Worm (Caenorhabditis elegans) whole organism, late embryonic: ENCODE data around the gene nspe-8.

ENCODE experiments used
- Y22D7AL.16 ChIP-seq: sonication (generic microtip); optimal IDR thresholded peaks from 2 replicates; lab custom pipeline; 2016; ENCODE audit warnings: missing genetic modification characterization, missing compliant biosample characterization
- ceh-45 ChIP-seq: fragments of 200-800 bp; sonication (Bioruptor generic); IDR thresholded peaks from 2 replicates; pipeline ENCODE4 v1.3.6; 2022; ENCODE audit warnings: missing genetic modification reagents, missing genetic modification characterization, missing compliant biosample characterization
- dve-1 ChIP-seq: sonication (generic microtip); optimal IDR thresholded peaks from 2 replicates; lab custom pipeline; 2017; ENCODE audit warnings: antibody characterized with exemption, mild to moderate bottlenecking, missing genetic modification characterization, missing compliant biosample characterization
- lin-11 ChIP-seq: fragments of 200-800 bp; sonication (Bioruptor generic); optimal IDR thresholded peaks from 2 replicates; lab custom pipeline; 2018; ENCODE audit warnings: mild to moderate bottlenecking, missing genetic modification characterization, missing compliant biosample characterization
- nhr-11 ChIP-seq: fragments of 150-350 bp; optimal IDR thresholded peaks from 2 replicates; lab custom pipeline; 2014; ENCODE audit warnings: missing biosample characterization, missing genetic modification characterization
- pros-1 ChIP-seq: fragments of 150-350 bp; optimal IDR thresholded peaks from 2 replicates; lab custom pipeline; 2014; ENCODE audit warnings: missing biosample characterization, missing genetic modification reagents, missing genetic modification characterization
- rnt-1 ChIP-seq: sonication (generic microtip); optimal IDR thresholded peaks from 2 replicates; lab custom pipeline; 2016; ENCODE audit warnings: missing genetic modification characterization, missing compliant biosample characterization

- TF ChIP-seq pros-1 (no peak), nhr-11 (no peak), ceh-45 (GFP tag; lab: Robert Waterston, UW) (no peak), Y22D7AL.16 (tag; lab: Kevin White, UChicago) (no peak), dve-1 (tag; lab: Kevin White, UChicago) (no peak), rnt-1 (tag; lab: Kevin White, UChicago) (no peak), lin-11 (tag; lab: Kevin White, UChicago) (no peak)
These were observed 48.1 kb upstream of the nspe-8 start for ce11 chrII:12669882-12670281.
